Fruit fly (Drosophila melanogaster): ENCODE measurements around the gene eIF3e.
A peak's percentile ranks its signal among the peaks of the same experiment; 100 is the strongest.

The eIF3e gene

DNA sequence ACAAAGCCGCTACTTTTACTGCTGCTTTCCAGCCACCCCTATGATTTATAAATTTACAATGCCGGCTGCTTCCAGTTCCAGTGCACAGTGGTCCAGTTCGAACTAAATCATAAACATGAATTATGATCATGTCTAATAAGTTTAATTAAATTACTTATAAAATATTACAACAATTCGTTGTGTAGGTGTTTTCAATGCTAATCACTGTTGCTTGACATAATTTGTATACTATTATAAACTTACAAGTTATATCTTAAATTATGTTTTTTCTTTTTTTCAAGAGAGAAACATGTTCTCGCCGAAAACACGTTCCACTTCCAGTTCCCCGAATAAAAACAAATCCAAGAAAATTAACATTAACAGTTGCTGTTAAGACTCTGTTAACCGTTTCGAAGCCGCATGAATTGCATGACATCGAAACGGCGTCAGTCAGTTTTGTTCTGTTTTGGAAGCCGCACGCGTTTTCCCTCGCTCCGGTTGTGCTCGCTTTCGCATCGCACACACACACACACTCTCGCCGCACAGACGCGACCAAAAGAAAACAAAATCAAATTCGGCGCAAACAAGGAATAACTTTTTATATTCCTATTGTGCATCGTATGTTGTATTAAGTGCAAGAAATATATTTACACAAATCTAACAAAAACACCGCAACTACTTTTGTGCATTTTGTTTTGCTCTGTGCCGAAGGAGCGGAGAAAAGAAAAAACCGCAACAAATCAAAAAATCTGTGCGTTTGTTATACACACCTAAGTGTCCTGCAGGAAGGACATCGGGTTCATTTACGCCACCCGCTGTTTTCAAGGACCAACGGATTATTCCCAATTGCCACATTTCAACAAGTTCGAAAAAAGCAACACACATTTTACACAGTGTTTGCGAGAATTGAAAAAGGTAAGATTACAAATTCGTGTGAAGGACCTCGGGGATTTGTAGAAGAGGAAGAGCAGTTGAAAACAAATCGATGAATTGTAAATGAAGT lies 20.8 kb downstream of the eIF3e start, which contains the start of gene Nrt (continued):
- TF ChIP-seq CG11723 (GFP tag; optimal IDR thresholded peaks at IDR 0.05) (peak; percentile 0), knrl (GFP tag; IDR thresholded peaks at IDR 0.05; ENCODE audit: partially characterized antibody) (no peak; the same call in 1 of the 3 replicates), lmd (GFP tag; IDR thresholded peaks at IDR 0.05) (peak; percentile 36), CG10366 (GFP tag; IDR thresholded peaks at IDR 0.05) (peak; percentile 54), ssp (GFP tag; IDR thresholded peaks at IDR 0.05) (no peak), CG6272 (GFP tag; IDR thresholded peaks at IDR 0.05) (no peak), sd (tag; optimal IDR thresholded peaks at IDR 0.05) (peak; percentile 17), hth (optimal IDR thresholded peaks at IDR 0.05) (no peak), CG4282 (GFP tag; optimal IDR thresholded peaks at IDR 0.05) (no peak), CG4328 (GFP tag; optimal IDR thresholded peaks at IDR 0.05) (peak; percentile 42), CG15696 (tag; optimal IDR thresholded peaks at IDR 0.05) (peak; percentile 54), BEAF-32 (GFP tag; optimal IDR thresholded peaks at IDR 0.05) (no peak), CG18476 (GFP tag; optimal IDR thresholded peaks at IDR 0.05) (peak; percentile 72), crp (GFP tag; optimal IDR thresholded peaks at IDR 0.05) (no peak), CG13775 (GFP tag; optimal IDR thresholded peaks at IDR 0.05) (peak; percentile 57), H15 (GFP tag; IDR thresholded peaks at IDR 0.05) (no peak), slbo (GFP tag; IDR thresholded peaks at IDR 0.05) (peak; percentile 23; the same call in 1 of the 2 replicates), Trl (optimal IDR thresholded peaks at IDR 0.05) (peak in 1 of 2 experiments; percentile 10), Trl (GFP tag; optimal IDR thresholded peaks at IDR 0.05) (no peak), salm (tag; optimal IDR thresholded peaks at IDR 0.05) (peak; percentile 67), hb (GFP tag; IDR thresholded peaks at IDR 0.05; ENCODE audit: partially characterized antibody) (no peak), Myb (GFP tag; optimal IDR thresholded peaks at IDR 0.05) (no peak), CG8281 (tag; optimal IDR thresholded peaks at IDR 0.05) (no peak), MBD-R2 (GFP tag; IDR thresholded peaks at IDR 0.05) (peak; percentile 26; the same call in 1 of the 2 replicates), pnt (GFP tag; optimal IDR thresholded peaks at IDR 0.05) (no peak), Gsc (GFP tag; IDR thresholded peaks at IDR 0.05) (no peak), danr (GFP tag; IDR thresholded peaks at IDR 0.05) (no peak), ATbp (GFP tag; optimal IDR thresholded peaks at IDR 0.05) (peak; percentile 65), CG31388 (GFP tag; optimal IDR thresholded peaks at IDR 0.05) (no peak), Nf-YB (GFP tag; optimal IDR thresholded peaks at IDR 0.05) (peak; percentile 19), Hand (GFP tag; optimal IDR thresholded peaks at IDR 0.05) (peak; percentile 36), CG30020 (tag; optimal IDR thresholded peaks at IDR 0.05) (peak; percentile 49), vfl (GFP tag; optimal IDR thresholded peaks at IDR 0.05) (no peak), Opbp (GFP tag; IDR thresholded peaks at IDR 0.05; ENCODE audit: partially characterized antibody) (peak; percentile 64), gt (GFP tag; IDR thresholded peaks at IDR 0.05) (no peak), tx (GFP tag; optimal IDR thresholded peaks at IDR 0.05) (no peak), Mes4 (GFP tag; optimal IDR thresholded peaks at IDR 0.05) (no peak), CG1832 (GFP tag; optimal IDR thresholded peaks at IDR 0.05) (no peak), schlank (tag; optimal IDR thresholded peaks at IDR 0.05) (no peak), dm (GFP tag; optimal IDR thresholded peaks at IDR 0.05) (no peak), HmgD (GFP tag; optimal IDR thresholded peaks at IDR 0.05) (no peak), dimm (GFP tag; IDR thresholded peaks at IDR 0.05) (no peak), ken (GFP tag; IDR thresholded peaks at IDR 0.05) (no peak), sc (optimal IDR thresholded peaks at IDR 0.05) (no peak), sc (GFP tag; optimal IDR thresholded peaks at IDR 0.05) (peak; percentile 19), CG16863 (GFP tag; optimal IDR thresholded peaks at IDR 0.05) (no peak), tna (GFP tag; IDR thresholded peaks at IDR 0.05; ENCODE audit: partially characterized antibody) (peak; percentile 66; the same call in 1 of the 2 replicates), Drgx (GFP tag; IDR thresholded peaks at IDR 0.05) (peak; percentile 69), CG13123 (GFP tag; optimal IDR thresholded peaks at IDR 0.05) (peak; percentile 16)
